Fruit fly (Drosophila melanogaster) whole organism, embryonic: ENCODE results near the gene COX7B.

Source experiments
- Bdp1 ChIP-seq: fragments of 200-800 bp; sonication (Bioruptor generic); optimal IDR thresholded peaks from 3 replicates; lab custom pipeline; 2016; ENCODE audit warnings: missing biosample characterization, missing genetic modification characterization
- Bgb ChIP-seq: fragments of 200-800 bp; sonication (Bioruptor generic); IDR thresholded peaks from 2 replicates; pipeline ENCODE4 v1.3.6; 2022; ENCODE audit warnings: missing biosample characterization, missing genetic modification characterization; ENCODE audit not compliant: partially characterized antibody
- C15 ChIP-seq: fragments of 200-800 bp; sonication (Bioruptor generic); IDR thresholded peaks from 3 replicates; pipeline ENCODE4 v1.3.6; 2022; ENCODE audit warnings: missing biosample characterization, missing genetic modification characterization
- CG10147 ChIP-seq: fragments of 200-800 bp; sonication (Bioruptor generic); optimal IDR thresholded peaks from 2 replicates; lab custom pipeline; 2019; ENCODE audit warnings: missing biosample characterization, mild to moderate bottlenecking, missing genetic modification characterization, moderate library complexity
- CG10321 ChIP-seq: fragments of 200-800 bp; sonication (Bioruptor generic); IDR thresholded peaks from 2 replicates; pipeline ENCODE4 v1.3.6; 2022; ENCODE audit warnings: missing biosample characterization, missing genetic modification characterization
- CG10366 ChIP-seq: fragments of 200-800 bp; sonication (Bioruptor generic); IDR thresholded peaks from 2 replicates; pipeline ENCODE4 v1.3.6; 2022; ENCODE audit warnings: missing biosample characterization, missing genetic modification characterization
- CG11723 ChIP-seq: fragments of 200-800 bp; sonication (Bioruptor generic); optimal IDR thresholded peaks from 2 replicates; lab custom pipeline; 2017; ENCODE audit warnings: missing biosample characterization, mild to moderate bottlenecking, missing genetic modification characterization
- CG12104 ChIP-seq: fragments of 200-800 bp; sonication (Bioruptor generic); optimal IDR thresholded peaks from 3 replicates; lab custom pipeline; 2016; ENCODE audit warnings: missing biosample characterization, missing genetic modification characterization
- CG12942 ChIP-seq: fragments of 200-800 bp; sonication (Bioruptor generic); optimal IDR thresholded peaks from 3 replicates; lab custom pipeline; 2016; ENCODE audit warnings: missing biosample characterization, missing genetic modification characterization
- CG13424 ChIP-seq: fragments of 200-800 bp; sonication (Bioruptor generic); optimal IDR thresholded peaks from 2 replicates; lab custom pipeline; 2019; ENCODE audit warnings: missing biosample characterization, mild to moderate bottlenecking, missing genetic modification characterization, moderate library complexity
- CG13624 ChIP-seq: fragments of 200-800 bp; sonication (Bioruptor generic); optimal IDR thresholded peaks from 2 replicates; lab custom pipeline; 2016; ENCODE audit warnings: missing biosample characterization, missing genetic modification characterization
- CG13894 ChIP-seq: fragments of 200-800 bp; sonication (Bioruptor generic); optimal IDR thresholded peaks from 3 replicates; lab custom pipeline; 2018; ENCODE audit warnings: missing biosample characterization, mild to moderate bottlenecking, missing genetic modification characterization, moderate library complexity
- CG15011 ChIP-seq: fragments of 200-800 bp; sonication (Bioruptor generic); optimal IDR thresholded peaks from 3 replicates; lab custom pipeline; 2018; ENCODE audit warnings: missing biosample characterization, mild to moderate bottlenecking, missing genetic modification characterization
- CG2202 ChIP-seq: fragments of 200-800 bp; sonication (Bioruptor generic); optimal IDR thresholded peaks from 2 replicates; lab custom pipeline; 2018; ENCODE audit warnings: missing biosample characterization, mild to moderate bottlenecking, missing genetic modification characterization
- CG30020 ChIP-seq: fragments of 200-800 bp; optimal IDR thresholded peaks from 2 replicates; lab custom pipeline; 2019; ENCODE audit warnings: missing biosample characterization, mild to moderate bottlenecking, missing genetic modification characterization, moderate library complexity
- CG31224 ChIP-seq: fragments of 200-800 bp; sonication (Bioruptor generic); IDR thresholded peaks from 2 replicates; pipeline ENCODE4 v1.3.6; 2022; ENCODE audit warnings: missing biosample characterization, missing genetic modification characterization
- CG3163 ChIP-seq: fragments of 200-800 bp; sonication (Bioruptor generic); optimal IDR thresholded peaks from 3 replicates; lab custom pipeline; 2016; ENCODE audit warnings: missing biosample characterization, missing genetic modification characterization
- CG4404 ChIP-seq: fragments of 200-800 bp; sonication (Bioruptor generic); IDR thresholded peaks from 2 replicates; pipeline ENCODE4 v1.3.6; 2022; ENCODE audit warnings: missing biosample characterization, missing genetic modification characterization
- CG4707 ChIP-seq: fragments of 200-800 bp; sonication (Bioruptor generic); optimal IDR thresholded peaks from 2 replicates; lab custom pipeline; 2018; ENCODE audit warnings: missing biosample characterization, mild to moderate bottlenecking, missing genetic modification characterization, moderate library complexity
- CG7271 ChIP-seq: fragments of 200-800 bp; sonication (Bioruptor generic); optimal IDR thresholded peaks from 2 replicates; lab custom pipeline; 2018; ENCODE audit warnings: missing biosample characterization, mild to moderate bottlenecking, missing genetic modification characterization, moderate library complexity
- CG7372 ChIP-seq: fragments of 200-800 bp; sonication (Bioruptor generic); IDR thresholded peaks from 2 replicates; pipeline ENCODE4 v1.3.6; 2022; ENCODE audit warnings: missing biosample characterization, missing genetic modification characterization
- CG7839 ChIP-seq: fragments of 200-800 bp; sonication (Bioruptor generic); optimal IDR thresholded peaks from 3 replicates; lab custom pipeline; 2018; ENCODE audit warnings: missing biosample characterization, mild to moderate bottlenecking, missing genetic modification characterization, moderate library complexity
- CG8944 ChIP-seq: fragments of 200-800 bp; sonication (Bioruptor generic); optimal IDR thresholded peaks from 3 replicates; lab custom pipeline; 2016; ENCODE audit warnings: missing biosample characterization, missing genetic modification characterization
- CG9876 ChIP-seq: fragments of 200-800 bp; sonication (Bioruptor generic); optimal IDR thresholded peaks from 2 replicates; lab custom pipeline; 2016; ENCODE audit warnings: missing biosample characterization, missing genetic modification characterization
- Dip3 ChIP-seq: fragments of 200-800 bp; sonication (Bioruptor generic); optimal IDR thresholded peaks from 3 replicates; lab custom pipeline; 2016; ENCODE audit warnings: missing biosample characterization, missing genetic modification characterization
- HLH3B ChIP-seq: fragments of 200-800 bp; sonication (Bioruptor generic); IDR thresholded peaks from 2 replicates; pipeline ENCODE4 v1.3.6; 2022; ENCODE audit warnings: missing biosample characterization, missing genetic modification characterization
- HLH4C ChIP-seq: fragments of 200-800 bp; sonication (Bioruptor generic); IDR thresholded peaks from 3 replicates; pipeline ENCODE4 v1.3.6; 2022; ENCODE audit warnings: missing biosample characterization, missing genetic modification characterization; ENCODE audit not compliant: partially characterized antibody
- HLHmδ ChIP-seq: fragments of 200-800 bp; sonication (Bioruptor generic); optimal IDR thresholded peaks from 2 replicates; lab custom pipeline; 2018; ENCODE audit warnings: missing biosample characterization, mild to moderate bottlenecking, missing genetic modification characterization, moderate library complexity
- Hr51 ChIP-seq, 2 experiments: fragments of 200-800 bp; sonication (Bioruptor generic); optimal IDR thresholded peaks; 2 replicates in 1 of 2; 3 replicates in 1 of 2; lab custom pipeline; 2016 to 2018; ENCODE audit warnings: missing biosample characterization in 2 of 2, missing genetic modification characterization in 2 of 2, mild to moderate bottlenecking in 1 of 2, moderate library complexity in 1 of 2
- Lhr ChIP-seq: fragments of 200-800 bp; sonication (Bioruptor generic); optimal IDR thresholded peaks from 3 replicates; lab custom pipeline; 2017; ENCODE audit warnings: mild to moderate bottlenecking, missing biosample characterization, missing genetic modification reagents, missing genetic modification characterization
- NC2β ChIP-seq: fragments of 200-800 bp; sonication (Bioruptor generic); optimal IDR thresholded peaks from 2 replicates; lab custom pipeline; 2016; ENCODE audit warnings: missing biosample characterization, missing genetic modification characterization
- Oli ChIP-seq: fragments of 200-800 bp; sonication (Bioruptor generic); optimal IDR thresholded peaks from 2 replicates; lab custom pipeline; 2018; ENCODE audit warnings: missing biosample characterization, mild to moderate bottlenecking, missing genetic modification characterization, moderate library complexity
- Rx ChIP-seq: fragments of 200-800 bp; sonication (Bioruptor generic); IDR thresholded peaks from 2 replicates; pipeline ENCODE4 v1.3.6; 2022; ENCODE audit warnings: missing biosample characterization, missing genetic modification characterization
- Sox102F ChIP-seq: fragments of 200-800 bp; sonication (Bioruptor generic); optimal IDR thresholded peaks from 2 replicates; lab custom pipeline; 2018; ENCODE audit warnings: missing biosample characterization, mild to moderate bottlenecking, missing genetic modification characterization, moderate library complexity
- Sry-β ChIP-seq: fragments of 200-800 bp; sonication (Bioruptor generic); optimal IDR thresholded peaks from 2 replicates; lab custom pipeline; 2018; ENCODE audit warnings: missing biosample characterization, mild to moderate bottlenecking, missing genetic modification characterization, moderate library complexity
- Usf ChIP-seq: fragments of 200-800 bp; sonication (Bioruptor generic); optimal IDR thresholded peaks from 2 replicates; lab custom pipeline; 2017; ENCODE audit warnings: missing genotype, missing biosample characterization, missing genetic modification characterization
- bcd ChIP-seq: fragments of 200-800 bp; sonication (Bioruptor generic); optimal IDR thresholded peaks from 2 replicates; lab custom pipeline; 2017; ENCODE audit warnings: missing biosample characterization, mild to moderate bottlenecking, missing genetic modification characterization
- cad ChIP-seq: fragments of >200 bp; optimal IDR thresholded peaks from 2 replicates; lab custom pipeline; 2017; ENCODE audit warnings: missing biosample characterization, missing genetic modification characterization
- crp ChIP-seq, 2 experiments: fragments of 200-800 bp; sonication (Bioruptor generic); optimal IDR thresholded peaks; 2 replicates in 1 of 2; 3 replicates in 1 of 2; lab custom pipeline; 2017; ENCODE audit warnings: missing biosample characterization in 2 of 2, missing genetic modification characterization in 2 of 2, mild to moderate bottlenecking in 1 of 2, moderate library complexity in 1 of 2
- danr ChIP-seq: fragments of 200-800 bp; sonication (Bioruptor generic); IDR thresholded peaks from 2 replicates; pipeline ENCODE4 v1.3.6; 2022; ENCODE audit warnings: missing biosample characterization, missing genetic modification characterization
- dimm ChIP-seq: fragments of 200-800 bp; sonication (Bioruptor generic); IDR thresholded peaks from 2 replicates; pipeline ENCODE4 v1.3.6; 2022; ENCODE audit warnings: missing biosample characterization, missing genetic modification characterization
- en ChIP-seq: fragments of 200-800 bp; sonication (Bioruptor generic); optimal IDR thresholded peaks from 2 replicates; lab custom pipeline; 2016; ENCODE audit warnings: missing biosample characterization, missing genetic modification characterization
- grau ChIP-seq: fragments of 200-800 bp; optimal IDR thresholded peaks from 3 replicates; lab custom pipeline; 2019; ENCODE audit warnings: missing biosample characterization, mild to moderate bottlenecking, missing genetic modification characterization, moderate library complexity
- gt ChIP-seq: fragments of 200-800 bp; sonication (Bioruptor generic); IDR thresholded peaks from 2 replicates; pipeline ENCODE4 v1.3.6; 2022; ENCODE audit warnings: missing biosample characterization, missing genetic modification characterization
- her ChIP-seq: fragments of 200-800 bp; sonication (Bioruptor generic); optimal IDR thresholded peaks from 2 replicates; lab custom pipeline; 2016; ENCODE audit warnings: missing biosample characterization, missing genetic modification characterization
- lmd ChIP-seq: fragments of 200-800 bp; sonication (Bioruptor generic); IDR thresholded peaks from 2 replicates; pipeline ENCODE4 v1.3.6; 2022; ENCODE audit warnings: missing biosample characterization, missing genetic modification characterization
- tgo ChIP-seq: fragments of 200-800 bp; sonication (Bioruptor generic); IDR thresholded peaks from 3 replicates; pipeline ENCODE4 v1.3.6; 2022; ENCODE audit warnings: missing biosample characterization, missing genetic modification characterization
- tin ChIP-seq: fragments of 200-800 bp; sonication (Bioruptor generic); optimal IDR thresholded peaks from 3 replicates; lab custom pipeline; 2016; ENCODE audit warnings: missing biosample characterization, missing genetic modification characterization
- trh ChIP-seq: fragments of 200-800 bp; sonication (Bioruptor generic); optimal IDR thresholded peaks from 2 replicates; lab custom pipeline; 2016; ENCODE audit warnings: missing biosample characterization, missing genetic modification characterization
- wor ChIP-seq: fragments of 200-800 bp; sonication (Bioruptor generic); IDR thresholded peaks from 2 replicates; pipeline ENCODE4 v1.3.6; 2022; ENCODE audit warnings: missing biosample characterization, missing genetic modification characterization

The COX7B gene

DNA sequence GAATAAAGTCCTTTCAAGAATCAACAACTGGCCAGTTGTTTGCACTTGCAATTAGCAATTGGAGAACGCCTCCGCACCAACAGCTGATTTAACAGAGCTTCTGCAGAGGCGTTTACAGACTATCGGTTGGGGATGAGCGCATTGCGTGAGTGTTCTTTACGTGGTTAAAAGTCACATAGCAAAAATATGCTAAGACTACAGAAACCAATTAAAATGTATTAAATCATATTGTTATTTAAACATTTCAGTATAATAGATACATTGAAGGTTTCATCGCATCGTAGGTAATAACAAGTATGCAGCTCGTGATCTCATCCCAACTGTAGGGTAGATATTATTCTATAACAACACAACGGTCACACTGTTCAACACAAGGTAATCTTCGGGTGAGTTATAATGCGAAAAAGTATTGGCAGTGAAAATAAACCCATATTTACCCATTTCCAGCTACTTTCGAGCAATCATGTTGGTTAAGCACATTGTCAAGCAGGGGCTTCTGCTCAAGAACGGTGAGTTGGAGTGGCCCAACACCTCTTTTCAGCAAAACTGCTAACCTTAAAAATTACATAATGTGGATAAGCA is at the start of gene COX7B, which contains the start of gene Sec3 (continued):
- no peak for TF ChIP-seq CG4707 (GFP tag; lab: Kevin White, UChicago)
- no peak for TF ChIP-seq dimm (GFP tag; lab: Robert Waterston, UW)
- peak; percentile 74 for TF ChIP-seq tin (GFP tag; lab: Kevin White, UChicago)
- no peak for TF ChIP-seq gt (GFP tag; lab: Robert Waterston, UW)
- no peak for TF ChIP-seq Rx
- TF ChIP-seq CG2202 (tag; lab: Kevin White, UChicago), result peak; percentile 7
- TF ChIP-seq CG9876 (GFP tag; lab: Kevin White, UChicago), result no peak
- TF ChIP-seq CG12942 (GFP tag; lab: Kevin White, UChicago), result peak; percentile 32
- peak; percentile 77 for TF ChIP-seq grau
- peak; percentile 65 for TF ChIP-seq NC2β (GFP tag; lab: Kevin White, UChicago)
- TF ChIP-seq crp (GFP tag; optimal IDR thresholded peaks at IDR 0.05; lab: Kevin White, UChicago), result peak; percentile 51 to 95
- TF ChIP-seq Dip3 (GFP tag; lab: Kevin White, UChicago), result peak; percentile 43
- TF ChIP-seq CG13424 (tag; lab: Kevin White, UChicago), result peak; percentile 81
- TF ChIP-seq HLH3B (GFP tag; lab: Robert Waterston, UW), result peak; percentile 45; the same call in 1 of the 2 replicates
- TF ChIP-seq CG3163, result no peak
- peak; percentile 71 for TF ChIP-seq CG13624 (GFP tag; lab: Kevin White, UChicago)
- peak; percentile 46 for TF ChIP-seq Bdp1
- peak; percentile 67 for TF ChIP-seq CG30020 (tag; lab: Kevin White, UChicago)
- no peak for TF ChIP-seq cad (GFP tag; lab: Kevin White, UChicago)
- no peak for TF ChIP-seq HLHmδ
- TF ChIP-seq CG10321 (GFP tag; lab: Robert Waterston, UW), result no peak
- no peak for TF ChIP-seq danr (GFP tag; lab: Robert Waterston, UW)
- TF ChIP-seq Sox102F (GFP tag; lab: Kevin White, UChicago), result peak; percentile 54
- TF ChIP-seq CG10366 (GFP tag; lab: Robert Waterston, UW), result peak; percentile 47
- TF ChIP-seq Oli (tag; lab: Kevin White, UChicago), result peak; percentile 44
- TF ChIP-seq wor, result no peak
- TF ChIP-seq her (GFP tag; lab: Kevin White, UChicago), result peak; percentile 8
- peak; percentile 65 for TF ChIP-seq CG13894 (tag; lab: Kevin White, UChicago)
- TF ChIP-seq Sry-β (GFP tag; lab: Kevin White, UChicago), result peak; percentile 65
- 0 out of 2 replicates have a peak, but pooled peaks have one; percentile 6 for TF ChIP-seq CG31224 (GFP tag; lab: Robert Waterston, UW)
- TF ChIP-seq CG10147 (GFP tag; lab: Kevin White, UChicago), result peak; percentile 71
- TF ChIP-seq Lhr (GFP tag; lab: Kevin White, UChicago), result peak; percentile 71
- no peak for TF ChIP-seq CG8944
- TF ChIP-seq CG7372 (GFP tag; lab: Robert Waterston, UW), result peak; percentile 63; the same call in 1 of the 2 replicates
- peak; percentile 25 for TF ChIP-seq trh (GFP tag; lab: Kevin White, UChicago)
- TF ChIP-seq bcd, result peak; percentile 45
- peak; percentile 58; the same call in 1 of the 2 replicates for TF ChIP-seq lmd (GFP tag; lab: Robert Waterston, UW)
- peak; percentile 55 for TF ChIP-seq CG4404 (GFP tag; lab: Robert Waterston, UW)
- no peak for TF ChIP-seq Usf (GFP tag; lab: Kevin White, UChicago)
- peak; percentile 89 for TF ChIP-seq Bgb
- TF ChIP-seq HLH4C (GFP tag; lab: Robert Waterston, UW), result peak; percentile 84
- no peak for TF ChIP-seq CG7271
- TF ChIP-seq CG12104 (GFP tag; lab: Kevin White, UChicago), result peak; percentile 47
- TF ChIP-seq C15 (GFP tag; lab: Robert Waterston, UW), result peak; percentile 53; the same call in 1 of the 3 replicates
- TF ChIP-seq en, result no peak
- peak; percentile 66 for TF ChIP-seq CG7839 (tag; lab: Kevin White, UChicago)
- TF ChIP-seq CG15011 (GFP tag; lab: Kevin White, UChicago), result no peak
- peak; percentile 22 for TF ChIP-seq CG11723 (GFP tag; lab: Kevin White, UChicago)
- TF ChIP-seq tgo (GFP tag; lab: Robert Waterston, UW), result peak; percentile 64; the same call in 2 of the 3 replicates
- TF ChIP-seq Hr51 (GFP tag; optimal IDR thresholded peaks at IDR 0.05; lab: Kevin White, UChicago), result peak; percentile 64 to 73
